Worm (Caenorhabditis elegans) whole organism, L2 larva: Measurements from ENCODE around the gene C10G8.4.

Experiments
- ama-1 ChIP-seq: fragments of 150-350 bp; optimal IDR thresholded peaks from 2 replicates; lab custom pipeline; 2018; ENCODE audit warnings: inconsistent platforms
- dmd-4 ChIP-seq: sonication (generic microtip); optimal IDR thresholded peaks from 2 replicates; lab custom pipeline; 2017; ENCODE audit warnings: missing biosample characterization, missing genetic modification characterization
- lin-11 ChIP-seq: fragments of 150-350 bp; sonication (generic microtip); optimal IDR thresholded peaks from 2 replicates; lab custom pipeline; 2014; ENCODE audit warnings: missing biosample characterization, missing genetic modification characterization, inconsistent platforms, mixed read lengths
- nhr-12 ChIP-seq: fragments of 150-350 bp; optimal IDR thresholded peaks from 2 replicates; lab custom pipeline; 2014; ENCODE audit warnings: missing biosample characterization, missing genetic modification characterization
- skn-1 ChIP-seq: sonication (generic microtip); optimal IDR thresholded peaks from 2 replicates; lab custom pipeline; 2017; ENCODE audit warnings: missing biosample characterization, missing genetic modification characterization
- unc-62 ChIP-seq: fragments of 150-350 bp; optimal IDR thresholded peaks from 2 replicates; lab custom pipeline; 2014; ENCODE audit warnings: missing biosample characterization, missing genetic modification reagents, missing genetic modification characterization
- ztf-11 ChIP-seq: sonication (generic microtip); optimal IDR thresholded peaks from 2 replicates; lab custom pipeline; 2017; ENCODE audit warnings: missing biosample characterization, missing genetic modification characterization

- TF ChIP-seq ztf-11: no peak
- no peak for TF ChIP-seq dmd-4
- TF ChIP-seq skn-1 (tag; lab: Kevin White, UChicago): no peak
- no peak for TF ChIP-seq lin-11 (tag; lab: Kevin White, UChicago)
- TF ChIP-seq nhr-12 (tag; lab: Kevin White, UChicago): no peak
- no peak for TF ChIP-seq unc-62
- no peak for TF ChIP-seq ama-1
These were observed 7.4 kb upstream of the C10G8.4 start for ce11 chrV:5304366-5304765.
